Fruit fly (Drosophila melanogaster) whole organism, prepupa: ENCODE results near the gene CG12986.

Experiments
- Blimp-1 ChIP-seq: fragments of 200-800 bp; sonication (Bioruptor generic); optimal IDR thresholded peaks from 3 replicates; lab custom pipeline; 2017; ENCODE audit warnings: missing biosample characterization, missing genetic modification characterization, mild to moderate bottlenecking, moderate library complexity, missing genetic modification reagents
- CG10669 ChIP-seq: fragments of 200-800 bp; sonication (Bioruptor generic); optimal IDR thresholded peaks from 3 replicates; lab custom pipeline; 2018; ENCODE audit warnings: missing biosample characterization, mild to moderate bottlenecking, missing genetic modification characterization, moderate library complexity
- CG11294 ChIP-seq: fragments of 200-800 bp; sonication (Bioruptor generic); IDR thresholded peaks from 2 replicates; pipeline ENCODE4 v1.3.6; 2022; ENCODE audit warnings: missing biosample characterization, missing genetic modification characterization
- CG11762 ChIP-seq: fragments of 200-800 bp; sonication (Bioruptor generic); optimal IDR thresholded peaks from 3 replicates; lab custom pipeline; 2016; ENCODE audit warnings: missing biosample characterization, missing genetic modification characterization; ENCODE audit not compliant: insufficient read depth
- CG1621 ChIP-seq: fragments of 200-800 bp; sonication (Bioruptor generic); optimal IDR thresholded peaks from 3 replicates; lab custom pipeline; 2018; ENCODE audit warnings: missing biosample characterization, mild to moderate bottlenecking, missing genetic modification characterization
- CG16779 ChIP-seq: fragments of 200-800 bp; sonication (Bioruptor generic); optimal IDR thresholded peaks from 3 replicates; lab custom pipeline; 2017; ENCODE audit warnings: missing biosample characterization, mild to moderate bottlenecking, missing genetic modification characterization
- CG3032 ChIP-seq: fragments of 200-800 bp; optimal IDR thresholded peaks from 2 replicates; lab custom pipeline; 2019; ENCODE audit warnings: missing biosample characterization, mild to moderate bottlenecking, missing genetic modification characterization, moderate library complexity
- CG31627 ChIP-seq: fragments of 200-800 bp; sonication (Bioruptor generic); optimal IDR thresholded peaks from 3 replicates; lab custom pipeline; 2016; ENCODE audit warnings: missing biosample characterization, missing genetic modification characterization
- CG32006 ChIP-seq: fragments of 200-800 bp; sonication (Bioruptor generic); optimal IDR thresholded peaks from 3 replicates; lab custom pipeline; 2017; ENCODE audit warnings: missing biosample characterization, mild to moderate bottlenecking, missing genetic modification characterization
- CG34406 ChIP-seq: fragments of 200-800 bp; sonication (Bioruptor generic); optimal IDR thresholded peaks from 3 replicates; lab custom pipeline; 2016; ENCODE audit warnings: missing biosample characterization, missing genetic modification characterization
- CG3919 ChIP-seq: fragments of 200-800 bp; sonication (Bioruptor generic); optimal IDR thresholded peaks from 3 replicates; lab custom pipeline; 2016; ENCODE audit warnings: missing biosample characterization, missing genetic modification characterization
- CG6163 ChIP-seq: fragments of 200-800 bp; sonication (Bioruptor generic); IDR thresholded peaks from 3 replicates; pipeline ENCODE4 v1.3.6; 2022; ENCODE audit warnings: missing biosample characterization, missing genetic modification characterization
- CG6276 ChIP-seq: fragments of 200-800 bp; sonication (Bioruptor generic); optimal IDR thresholded peaks from 2 replicates; lab custom pipeline; 2017; ENCODE audit warnings: missing biosample characterization, mild to moderate bottlenecking, missing genetic modification characterization
- CG6792 ChIP-seq: fragments of 200-800 bp; sonication (Bioruptor generic); optimal IDR thresholded peaks from 3 replicates; lab custom pipeline; 2016; ENCODE audit warnings: missing biosample characterization, missing genetic modification characterization
- CG6808 ChIP-seq: fragments of 200-800 bp; sonication (Bioruptor generic); optimal IDR thresholded peaks from 3 replicates; lab custom pipeline; 2017; ENCODE audit warnings: missing biosample characterization, missing genetic modification characterization, mild to moderate bottlenecking, moderate library complexity, missing genetic modification reagents
- CG6854 ChIP-seq: fragments of 200-800 bp; sonication (Bioruptor generic); optimal IDR thresholded peaks from 2 replicates; lab custom pipeline; 2017; ENCODE audit warnings: missing biosample characterization, mild to moderate bottlenecking, missing genetic modification characterization
- CG7368 ChIP-seq: fragments of 200-800 bp; sonication (Bioruptor generic); optimal IDR thresholded peaks from 3 replicates; lab custom pipeline; 2016; ENCODE audit warnings: missing biosample characterization, missing genetic modification characterization
- CG8319 ChIP-seq: fragments of 200-800 bp; sonication (Bioruptor generic); optimal IDR thresholded peaks from 3 replicates; lab custom pipeline; 2016; ENCODE audit warnings: missing biosample characterization, missing genetic modification characterization
- CG8632 ChIP-seq: fragments of 200-800 bp; sonication (Bioruptor generic); optimal IDR thresholded peaks from 3 replicates; lab custom pipeline; 2016; ENCODE audit warnings: missing biosample characterization, missing genetic modification characterization
- CG9139 ChIP-seq: fragments of 200-800 bp; sonication (Bioruptor generic); optimal IDR thresholded peaks from 3 replicates; lab custom pipeline; 2017; ENCODE audit warnings: missing biosample characterization, mild to moderate bottlenecking, missing genetic modification characterization
- Eip75B ChIP-seq: fragments of 200-800 bp; sonication (Bioruptor generic); optimal IDR thresholded peaks from 3 replicates; lab custom pipeline; 2016; ENCODE audit warnings: missing biosample characterization, missing genetic modification characterization
- Eip78C ChIP-seq: fragments of 200-800 bp; sonication (Bioruptor generic); peaks from one replicate; lab custom pipeline; 2016; ENCODE audit warnings: missing biosample characterization, missing genetic modification characterization
- Eip93F ChIP-seq: fragments of 200-800 bp; sonication (Bioruptor generic); optimal IDR thresholded peaks from 2 replicates; lab custom pipeline; 2016; ENCODE audit warnings: missing biosample characterization, mild to moderate bottlenecking, missing genetic modification characterization
- Ets21C ChIP-seq: fragments of 200-800 bp; sonication (Bioruptor generic); optimal IDR thresholded peaks from 3 replicates; lab custom pipeline; 2016; ENCODE audit warnings: missing biosample characterization, missing genetic modification characterization
- Ets96B ChIP-seq: fragments of 200-800 bp; optimal IDR thresholded peaks from 2 replicates; lab custom pipeline; 2019; ENCODE audit warnings: missing biosample characterization, mild to moderate bottlenecking, missing genetic modification characterization, moderate library complexity
- Gug ChIP-seq: fragments of 200-800 bp; sonication (Bioruptor generic); IDR thresholded peaks from 2 replicates; pipeline ENCODE4 v1.3.6; 2022; ENCODE audit warnings: missing biosample characterization, missing genetic modification characterization
- Hr38 ChIP-seq: sonication (Bioruptor generic); optimal IDR thresholded peaks from 2 replicates; lab custom pipeline; 2016; ENCODE audit warnings: missing biosample characterization, missing genetic modification characterization
- Hr39 ChIP-seq: fragments of 200-800 bp; sonication (Bioruptor generic); optimal IDR thresholded peaks from 2 replicates; lab custom pipeline; 2016; ENCODE audit warnings: missing biosample characterization, missing genetic modification characterization
- Hr4 ChIP-seq: fragments of 200-800 bp; sonication (Bioruptor generic); optimal IDR thresholded peaks from 3 replicates; lab custom pipeline; 2016; ENCODE audit warnings: missing biosample characterization, missing genetic modification characterization
- Lpt ChIP-seq: fragments of 200-800 bp; sonication (Bioruptor generic); optimal IDR thresholded peaks from 3 replicates; lab custom pipeline; 2016; ENCODE audit warnings: missing biosample characterization, missing genetic modification characterization
- Met ChIP-seq: fragments of 200-800 bp; sonication (Bioruptor generic); optimal IDR thresholded peaks from 3 replicates; lab custom pipeline; 2016; ENCODE audit warnings: missing biosample characterization, missing genetic modification characterization
- OdsH ChIP-seq: fragments of 200-800 bp; sonication (Bioruptor generic); optimal IDR thresholded peaks from 3 replicates; lab custom pipeline; 2016; ENCODE audit warnings: missing biosample characterization, missing genetic modification characterization
- Smox ChIP-seq: fragments of 200-800 bp; sonication (Bioruptor generic); optimal IDR thresholded peaks from 3 replicates; lab custom pipeline; 2016; ENCODE audit warnings: missing biosample characterization, missing genetic modification characterization
- Sox102F ChIP-seq: fragments of 200-800 bp; sonication (Bioruptor generic); optimal IDR thresholded peaks from 2 replicates; lab custom pipeline; 2016; ENCODE audit warnings: missing biosample characterization, mild to moderate bottlenecking, missing genetic modification characterization
- Sox14 ChIP-seq: fragments of 200-800 bp; sonication (Bioruptor generic); optimal IDR thresholded peaks from 3 replicates; lab custom pipeline; 2016; ENCODE audit warnings: missing biosample characterization, missing genetic modification characterization
- achi ChIP-seq: fragments of 200-800 bp; sonication (Bioruptor generic); optimal IDR thresholded peaks from 3 replicates; lab custom pipeline; 2016; ENCODE audit warnings: missing biosample characterization, missing genetic modification characterization
- acj6 ChIP-seq: fragments of 200-800 bp; sonication (Bioruptor generic); optimal IDR thresholded peaks from 3 replicates; lab custom pipeline; 2016; ENCODE audit warnings: missing biosample characterization, missing genetic modification characterization
- cyc ChIP-seq: fragments of 200-800 bp; sonication (Bioruptor generic); optimal IDR thresholded peaks from 3 replicates; lab custom pipeline; 2016; ENCODE audit warnings: missing biosample characterization, missing genetic modification characterization
- dac ChIP-seq: fragments of 200-800 bp; sonication (Bioruptor generic); optimal IDR thresholded peaks from 2 replicates; lab custom pipeline; 2017; ENCODE audit warnings: missing biosample characterization, mild to moderate bottlenecking, missing genetic modification characterization
- dsx ChIP-seq: fragments of 200-800 bp; optimal IDR thresholded peaks from 3 replicates; lab custom pipeline; 2019; ENCODE audit warnings: missing biosample characterization, mild to moderate bottlenecking, missing genetic modification characterization, moderate library complexity; ENCODE audit not compliant: poor library complexity, severe bottlenecking
- eg ChIP-seq: fragments of 200-800 bp; sonication (Bioruptor generic); IDR thresholded peaks from 3 replicates; pipeline ENCODE4 v1.3.6; 2022; ENCODE audit warnings: missing biosample characterization, missing genetic modification characterization
- esn ChIP-seq: fragments of 200-800 bp; sonication (Bioruptor generic); optimal IDR thresholded peaks from 2 replicates; lab custom pipeline; 2016; ENCODE audit warnings: missing biosample characterization, mild to moderate bottlenecking, missing genetic modification characterization, moderate library complexity
- fd59A ChIP-seq: fragments of 200-800 bp; sonication (Bioruptor generic); optimal IDR thresholded peaks from 2 replicates; lab custom pipeline; 2017; ENCODE audit warnings: missing biosample characterization, mild to moderate bottlenecking, missing genetic modification characterization, missing genetic modification reagents
- fd85E ChIP-seq: fragments of 200-800 bp; sonication (Bioruptor generic); optimal IDR thresholded peaks from 3 replicates; lab custom pipeline; 2016; ENCODE audit warnings: missing biosample characterization, missing genetic modification characterization
- lz ChIP-seq: fragments of 200-800 bp; sonication (Bioruptor generic); optimal IDR thresholded peaks from 3 replicates; lab custom pipeline; 2016; ENCODE audit warnings: missing biosample characterization, missing genetic modification characterization
- net ChIP-seq: fragments of 200-800 bp; sonication (Bioruptor generic); optimal IDR thresholded peaks from 3 replicates; lab custom pipeline; 2016; ENCODE audit warnings: missing biosample characterization, missing genetic modification characterization
- pdm3 ChIP-seq: fragments of 200-800 bp; sonication (Bioruptor generic); optimal IDR thresholded peaks from 3 replicates; lab custom pipeline; 2016; ENCODE audit warnings: missing biosample characterization, missing genetic modification characterization
- ss ChIP-seq, 2 experiments: fragments of 200-800 bp; sonication (Bioruptor generic); optimal IDR thresholded peaks; 2 replicates in 1 of 2; 3 replicates in 1 of 2; lab custom pipeline; 2017 to 2018; ENCODE audit warnings: mild to moderate bottlenecking in 2 of 2, missing biosample characterization in 2 of 2, missing genetic modification characterization in 2 of 2, moderate library complexity in 1 of 2
- svp ChIP-seq: fragments of 200-800 bp; sonication (Bioruptor generic); peaks from one replicate; lab custom pipeline; 2016; ENCODE audit warnings: missing biosample characterization, missing genetic modification characterization

The CG12986 gene

dm6 chrX:17816437-17816836, 3.0 kb downstream of the CG12986 start (continued):
- TF ChIP-seq fd59A (GFP tag; lab: Kevin White, UChicago) (peak; percentile 26), fd85E (GFP tag; lab: Kevin White, UChicago) (no peak), eg (GFP tag; lab: Robert Waterston, UW) (no peak), CG6276 (GFP tag; lab: Kevin White, UChicago) (no peak), Sox102F (GFP tag; lab: Kevin White, UChicago) (peak; percentile 39), CG1621 (no peak), ss (GFP tag; optimal IDR thresholded peaks at IDR 0.05; lab: Kevin White, UChicago) (peak in 1 of 2 experiments; percentile 21), achi (GFP tag; lab: Kevin White, UChicago) (peak; percentile 24), esn (GFP tag; lab: Kevin White, UChicago) (peak; percentile 65), net (no peak), CG6854 (GFP tag; lab: Kevin White, UChicago) (no peak), Hr38 (GFP tag; lab: Kevin White, UChicago) (no peak), Ets21C (GFP tag; lab: Kevin White, UChicago) (peak; percentile 11), CG6163 (GFP tag; lab: Robert Waterston, UW) (no peak), Blimp-1 (GFP tag; lab: Kevin White, UChicago) (no peak), Hr4 (GFP tag; lab: Kevin White, UChicago) (no peak), cyc (GFP tag; lab: Kevin White, UChicago) (peak; percentile 30), Eip93F (GFP tag; lab: Kevin White, UChicago) (no peak), CG7368 (GFP tag; lab: Kevin White, UChicago) (no peak), CG3919 (GFP tag; lab: Kevin White, UChicago) (peak; percentile 2), Smox (GFP tag; lab: Kevin White, UChicago) (peak; percentile 58), CG34406 (GFP tag; lab: Kevin White, UChicago) (peak; percentile 13), CG10669 (peak; percentile 33), CG9139 (no peak), CG8632 (no peak), CG11762 (GFP tag; lab: Kevin White, UChicago) (no peak), acj6 (GFP tag; lab: Kevin White, UChicago) (peak; percentile 10), CG8319 (no peak), Gug (no peak), CG31627 (GFP tag; lab: Kevin White, UChicago) (peak; percentile 30), Met (peak; percentile 63), Lpt (no peak), Ets96B (tag; lab: Kevin White, UChicago) (peak; percentile 21), pdm3 (peak; percentile 26), lz (GFP tag; lab: Kevin White, UChicago) (peak; percentile 44), CG6792 (GFP tag; lab: Kevin White, UChicago) (peak; percentile 24), Eip75B (GFP tag; lab: Kevin White, UChicago) (peak; percentile 42), Hr39 (peak; percentile 45), OdsH (peak; percentile 63), Eip78C (peak; percentile 58)

dm6 chrX:17814783-17815182, 4.7 kb downstream of the CG12986 start:
- TF ChIP-seq Eip75B (GFP tag; lab: Kevin White, UChicago) (peak; percentile 42), CG6276 (GFP tag; lab: Kevin White, UChicago) (no peak), CG11294 (GFP tag; lab: Robert Waterston, UW) (no peak), acj6 (GFP tag; lab: Kevin White, UChicago) (peak; percentile 34), CG3032 (peak; percentile 39), svp (GFP tag; lab: Kevin White, UChicago) (peak; percentile 88), CG3919 (GFP tag; lab: Kevin White, UChicago) (peak; percentile 41), Eip93F (GFP tag; lab: Kevin White, UChicago) (no peak), fd59A (GFP tag; lab: Kevin White, UChicago) (peak; percentile 34), CG6808 (GFP tag; lab: Kevin White, UChicago) (peak; percentile 30), Sox14 (peak; percentile 52), dac (GFP tag; lab: Kevin White, UChicago) (no peak), CG16779 (no peak), ss (GFP tag; optimal IDR thresholded peaks at IDR 0.05; lab: Kevin White, UChicago) (peak; percentile 47 to 55), Sox102F (GFP tag; lab: Kevin White, UChicago) (peak; percentile 71), lz (GFP tag; lab: Kevin White, UChicago) (peak; percentile 66), Met (peak; percentile 76), Eip78C (peak; percentile 84), CG32006 (GFP tag; lab: Kevin White, UChicago) (no peak), pdm3 (peak; percentile 20), Hr39 (peak; percentile 72), OdsH (peak; percentile 71), Blimp-1 (GFP tag; lab: Kevin White, UChicago) (peak; percentile 29), CG7368 (GFP tag; lab: Kevin White, UChicago) (no peak), CG1621 (peak; percentile 35), Smox (GFP tag; lab: Kevin White, UChicago) (peak; percentile 68), CG6163 (GFP tag; lab: Robert Waterston, UW) (peak; percentile 57; the same call in 2 of the 3 replicates), Hr38 (GFP tag; lab: Kevin White, UChicago) (no peak), dsx (peak; percentile 56)
